Worm (Caenorhabditis elegans) whole organism, late embryonic: Measurements from ENCODE around the gene R05F9.11.

Source experiments
- C38D4.7 ChIP-seq: fragments of 200-800 bp; sonication (Bioruptor generic); optimal IDR thresholded peaks from 2 replicates; lab custom pipeline; 2018; ENCODE audit warnings: mild to moderate bottlenecking, missing genetic modification characterization, moderate library complexity, missing compliant biosample characterization
- F13H6.1 ChIP-seq: sonication (generic microtip); optimal IDR thresholded peaks from 2 replicates; lab custom pipeline; 2016; ENCODE audit warnings: missing genetic modification characterization, missing compliant biosample characterization
- K02D7.2 ChIP-seq: sonication (generic microtip); optimal IDR thresholded peaks from 2 replicates; lab custom pipeline; 2017; ENCODE audit warnings: mild to moderate bottlenecking, missing genetic modification characterization, missing compliant biosample characterization
- ama-1 ChIP-seq: fragments of 150-350 bp; optimal IDR thresholded peaks from 2 replicates; lab custom pipeline; 2014
- ceh-18 ChIP-seq: sonication (generic microtip); optimal IDR thresholded peaks from 2 replicates; lab custom pipeline; 2016; ENCODE audit warnings: missing genetic modification characterization, missing compliant biosample characterization
- ceh-2 ChIP-seq: sonication (generic microtip); optimal IDR thresholded peaks from 2 replicates; lab custom pipeline; 2016; ENCODE audit warnings: missing genotype, missing genetic modification characterization, missing compliant biosample characterization
- ceh-22 ChIP-seq: sonication (generic microtip); optimal IDR thresholded peaks from 2 replicates; lab custom pipeline; 2017; ENCODE audit warnings: missing biosample characterization, missing genetic modification characterization
- ceh-30 ChIP-seq: fragments of 150-350 bp; optimal IDR thresholded peaks from 2 replicates; lab custom pipeline; 2014; ENCODE audit warnings: missing biosample characterization, missing genetic modification characterization
- ceh-31 ChIP-seq: sonication (generic microtip); optimal IDR thresholded peaks from 2 replicates; lab custom pipeline; 2016; ENCODE audit warnings: missing genetic modification characterization, missing compliant biosample characterization
- ceh-34 ChIP-seq: sonication (generic microtip); optimal IDR thresholded peaks from 2 replicates; lab custom pipeline; 2016; ENCODE audit warnings: mild to moderate bottlenecking, missing genetic modification characterization, missing compliant biosample characterization
- ceh-48 ChIP-seq: sonication (generic microtip); optimal IDR thresholded peaks from 2 replicates; lab custom pipeline; 2016; ENCODE audit warnings: missing genetic modification characterization, inconsistent platforms, missing compliant biosample characterization
- ceh-9 ChIP-seq: sonication (generic microtip); optimal IDR thresholded peaks from 2 replicates; lab custom pipeline; 2016; ENCODE audit warnings: mild to moderate bottlenecking, missing genetic modification characterization, inconsistent platforms, missing compliant biosample characterization
- dmd-4 ChIP-seq: sonication (generic microtip); optimal IDR thresholded peaks from 2 replicates; lab custom pipeline; 2016; ENCODE audit warnings: borderline replicate concordance, missing genetic modification characterization, missing compliant biosample characterization
- elt-2 ChIP-seq: sonication (generic microtip); optimal IDR thresholded peaks from 2 replicates; lab custom pipeline; 2016; ENCODE audit warnings: missing genetic modification reagents, missing genetic modification characterization, missing compliant biosample characterization
- ets-4 ChIP-seq: sonication (generic microtip); optimal IDR thresholded peaks from 2 replicates; lab custom pipeline; 2016; ENCODE audit warnings: missing genetic modification characterization, missing compliant biosample characterization
- gmeb-2 ChIP-seq: sonication (generic microtip); optimal IDR thresholded peaks from 2 replicates; lab custom pipeline; 2016; ENCODE audit warnings: missing genetic modification characterization, inconsistent platforms, missing compliant biosample characterization
- hlh-13 ChIP-seq: fragments of 200-800 bp; sonication (Bioruptor generic); optimal IDR thresholded peaks from 2 replicates; lab custom pipeline; 2018; ENCODE audit warnings: mild to moderate bottlenecking, missing genetic modification characterization, missing compliant biosample characterization
- hlh-15 ChIP-seq: sonication (generic microtip); optimal IDR thresholded peaks from 2 replicates; lab custom pipeline; 2016; ENCODE audit warnings: missing genetic modification characterization, missing compliant biosample characterization
- hlh-8 ChIP-seq: sonication (generic microtip); optimal IDR thresholded peaks from 2 replicates; lab custom pipeline; 2016; ENCODE audit warnings: missing genotype, missing genetic modification characterization, missing compliant biosample characterization
- lim-6 ChIP-seq: sonication (generic microtip); optimal IDR thresholded peaks from 2 replicates; lab custom pipeline; 2016; ENCODE audit warnings: missing genetic modification characterization, missing compliant biosample characterization
- lin-11 ChIP-seq: fragments of 200-800 bp; sonication (Bioruptor generic); optimal IDR thresholded peaks from 2 replicates; lab custom pipeline; 2018; ENCODE audit warnings: mild to moderate bottlenecking, missing genetic modification characterization, missing compliant biosample characterization
- mec-3 ChIP-seq: sonication (generic microtip); optimal IDR thresholded peaks from 2 replicates; lab custom pipeline; 2016; ENCODE audit warnings: borderline replicate concordance, missing genetic modification characterization, missing compliant biosample characterization
- nhr-11 ChIP-seq: fragments of 150-350 bp; optimal IDR thresholded peaks from 2 replicates; lab custom pipeline; 2014; ENCODE audit warnings: missing biosample characterization, missing genetic modification characterization
- nhr-232 ChIP-seq: sonication (generic microtip); optimal IDR thresholded peaks from 2 replicates; lab custom pipeline; 2016; ENCODE audit warnings: missing genetic modification characterization, missing compliant biosample characterization
- pag-3 ChIP-seq: sonication (generic microtip); optimal IDR thresholded peaks from 2 replicates; lab custom pipeline; 2016; ENCODE audit warnings: missing compliant biosample characterization, missing genetic modification characterization, borderline replicate concordance
- pat-9 ChIP-seq: fragments of 200-800 bp; sonication (Bioruptor generic); optimal IDR thresholded peaks from 2 replicates; lab custom pipeline; 2018; ENCODE audit warnings: mild to moderate bottlenecking, missing genetic modification characterization, moderate library complexity, missing compliant biosample characterization
- pax-1 ChIP-seq: fragments of 150-350 bp; optimal IDR thresholded peaks from 2 replicates; lab custom pipeline; 2014; ENCODE audit warnings: missing biosample characterization, missing genetic modification characterization
- pha-2 ChIP-seq: sonication (generic microtip); optimal IDR thresholded peaks from 2 replicates; lab custom pipeline; 2017; ENCODE audit warnings: mild to moderate bottlenecking, missing genetic modification characterization, missing compliant biosample characterization
- pha-4 ChIP-seq: fragments of 150-350 bp; optimal IDR thresholded peaks from 2 replicates; lab custom pipeline; 2018; ENCODE audit warnings: missing biosample characterization, missing genetic modification reagents, missing genetic modification characterization
- pros-1 ChIP-seq: fragments of 150-350 bp; optimal IDR thresholded peaks from 2 replicates; lab custom pipeline; 2014; ENCODE audit warnings: missing biosample characterization, missing genetic modification reagents, missing genetic modification characterization
- ref-2 ChIP-seq: sonication (generic microtip); optimal IDR thresholded peaks from 2 replicates; lab custom pipeline; 2016; ENCODE audit warnings: missing genetic modification characterization, missing compliant biosample characterization
- rnt-1 ChIP-seq: sonication (generic microtip); optimal IDR thresholded peaks from 2 replicates; lab custom pipeline; 2016; ENCODE audit warnings: missing genetic modification characterization, missing compliant biosample characterization
- sdc-2 ChIP-seq: sonication (generic microtip); optimal IDR thresholded peaks from 2 replicates; lab custom pipeline; 2016; ENCODE audit warnings: missing genotype, missing genetic modification characterization, missing compliant biosample characterization
- sox-2 ChIP-seq: fragments of 200-800 bp; sonication (Bioruptor generic); IDR thresholded peaks from 2 replicates; pipeline ENCODE4 v1.3.6; 2022; ENCODE audit warnings: missing genetic modification reagents, missing genetic modification characterization, missing compliant biosample characterization
- sox-4 ChIP-seq: sonication (generic microtip); optimal IDR thresholded peaks from 2 replicates; lab custom pipeline; 2017; ENCODE audit warnings: mild to moderate bottlenecking, missing genetic modification characterization, inconsistent platforms, missing compliant biosample characterization
- syd-9 ChIP-seq: sonication (generic microtip); optimal IDR thresholded peaks from 2 replicates; lab custom pipeline; 2016; ENCODE audit warnings: mild to moderate bottlenecking, missing genetic modification characterization, moderate library complexity, missing compliant biosample characterization
- tbx-7 ChIP-seq: sonication (generic microtip); optimal IDR thresholded peaks from 2 replicates; lab custom pipeline; 2016; ENCODE audit warnings: missing genotype, missing genetic modification characterization, missing compliant biosample characterization
- ttx-3 ChIP-seq: sonication (generic microtip); optimal IDR thresholded peaks from 2 replicates; lab custom pipeline; 2016; ENCODE audit warnings: missing genetic modification reagents, missing genetic modification characterization, missing compliant biosample characterization
- unc-3 ChIP-seq, 2 experiments: fragments of 200-800 bp in 1 of 2; sonication (Bioruptor generic) in 1 of 2; sonication (generic microtip) in 1 of 2; conservative IDR thresholded peaks in 1 of 2; optimal IDR thresholded peaks in 1 of 2; 2 replicates each; pipeline versions ENCODE4 v1.3.6 to Lab custom; 2016 to 2022; ENCODE audit warnings: missing compliant biosample characterization in 2 of 2, missing genetic modification characterization in 2 of 2, missing genetic modification reagents in 1 of 2
- unc-42 ChIP-seq: sonication (generic microtip); optimal IDR thresholded peaks from 2 replicates; lab custom pipeline; 2016; ENCODE audit warnings: missing genotype, missing genetic modification characterization, missing compliant biosample characterization
- unc-55 ChIP-seq: sonication (generic microtip); optimal IDR thresholded peaks from 2 replicates; lab custom pipeline; 2017; ENCODE audit warnings: missing biosample characterization, missing genetic modification reagents, missing genetic modification characterization
- zip-5 ChIP-seq: sonication (generic microtip); optimal IDR thresholded peaks from 2 replicates; lab custom pipeline; 2016; ENCODE audit warnings: missing genetic modification characterization, missing compliant biosample characterization
- ztf-16 ChIP-seq: sonication (generic microtip); optimal IDR thresholded peaks from 2 replicates; lab custom pipeline; 2017; ENCODE audit warnings: missing genetic modification characterization, missing compliant biosample characterization

Gene R05F9.11

DNA sequence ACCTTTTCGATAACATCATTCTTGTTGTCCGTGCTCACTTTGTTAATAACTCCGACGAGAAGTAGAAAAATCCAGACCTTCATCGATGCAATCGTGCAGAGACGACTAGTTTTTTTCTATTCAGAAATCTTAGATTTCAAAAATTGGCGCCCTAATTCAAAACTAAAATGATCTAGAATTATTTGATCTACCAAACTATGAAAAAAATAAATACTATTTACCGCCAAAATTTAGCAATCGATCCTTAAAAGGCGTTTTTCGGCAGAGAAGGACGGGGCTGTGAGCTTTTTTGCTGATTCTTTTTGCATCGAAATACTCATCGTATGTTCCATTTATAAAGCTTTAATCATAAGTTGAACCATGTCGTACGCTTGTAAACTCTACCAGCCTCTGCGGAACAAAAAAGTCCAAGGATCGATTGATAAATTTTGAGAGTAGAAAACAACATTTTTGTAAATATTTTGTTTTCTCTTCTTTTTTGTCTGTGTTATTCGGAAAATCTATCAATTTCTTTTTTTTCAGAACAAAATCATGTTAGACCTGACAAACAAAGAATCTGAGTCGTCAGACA lies 35.4 kb upstream of the R05F9.11 start, which contains the start of the genes try-1 and zyg-12:
Gene try-1, minus strand, starts transcription at position 148 of the 571 bp plus-strand sequence.
Gene zyg-12, plus strand, starts transcription at position 521 of the 571 bp plus-strand sequence.
- TF ChIP-seq zip-5 (tag; lab: Kevin White, UChicago): no peak
- TF ChIP-seq nhr-232 (tag; lab: Kevin White, UChicago): no peak
- TF ChIP-seq gmeb-2 (tag; lab: Kevin White, UChicago): no peak
- TF ChIP-seq ceh-18 (tag; lab: Kevin White, UChicago): no peak
- TF ChIP-seq pat-9: no peak
- TF ChIP-seq ceh-22 (tag; lab: Kevin White, UChicago): no peak
- no peak for TF ChIP-seq sdc-2 (tag; lab: Kevin White, UChicago)
- no peak for TF ChIP-seq ztf-16 (tag; lab: Kevin White, UChicago)
- TF ChIP-seq ceh-48: no peak
- TF ChIP-seq F13H6.1 (tag; lab: Kevin White, UChicago): no peak
- no peak for TF ChIP-seq hlh-15 (tag; lab: Kevin White, UChicago)
- no peak for TF ChIP-seq sox-2 (GFP tag; lab: Robert Waterston, UW)
- no peak for TF ChIP-seq sox-4 (tag; lab: Kevin White, UChicago)

DNA sequence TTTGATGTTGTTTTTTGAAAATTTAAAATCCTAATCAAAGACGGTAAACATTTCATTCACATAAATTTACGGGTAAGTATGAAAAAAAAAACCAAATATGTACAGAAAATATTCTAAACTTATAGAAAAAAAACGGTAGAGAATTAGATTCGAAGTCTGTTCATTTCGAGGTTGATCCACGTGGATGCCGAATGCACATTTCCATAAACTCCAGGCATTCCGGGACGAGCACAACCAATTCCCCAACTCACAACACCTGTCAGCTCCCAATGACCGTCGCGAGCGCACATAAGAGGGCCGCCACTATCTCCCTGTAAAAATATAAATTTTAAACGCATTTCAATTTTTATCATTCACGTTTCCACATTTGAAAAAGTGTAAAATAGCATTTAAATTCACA lies 34.1 kb upstream of the R05F9.11 start:
- TF ChIP-seq ref-2 (tag; lab: Kevin White, UChicago) (no peak), lin-11 (tag; lab: Kevin White, UChicago) (no peak), pax-1 (tag; lab: Kevin White, UChicago) (no peak), unc-55 (no peak), hlh-15 (tag; lab: Kevin White, UChicago) (no peak), ceh-2 (tag; lab: Kevin White, UChicago) (no peak), ceh-31 (tag; lab: Kevin White, UChicago) (no peak), ceh-48 (no peak), pha-2 (tag; lab: Kevin White, UChicago) (no peak), lim-6 (tag; lab: Kevin White, UChicago) (no peak), mec-3 (tag; lab: Kevin White, UChicago) (no peak), ceh-18 (tag; lab: Kevin White, UChicago) (no peak), gmeb-2 (tag; lab: Kevin White, UChicago) (no peak), ttx-3 (tag; lab: Kevin White, UChicago) (no peak), hlh-13 (GFP tag; lab: Kevin White, UChicago) (no peak), K02D7.2 (no peak), tbx-7 (tag; lab: Kevin White, UChicago) (no peak)
- TF ChIP-seq, all 69 proteins: peak for 0

DNA sequence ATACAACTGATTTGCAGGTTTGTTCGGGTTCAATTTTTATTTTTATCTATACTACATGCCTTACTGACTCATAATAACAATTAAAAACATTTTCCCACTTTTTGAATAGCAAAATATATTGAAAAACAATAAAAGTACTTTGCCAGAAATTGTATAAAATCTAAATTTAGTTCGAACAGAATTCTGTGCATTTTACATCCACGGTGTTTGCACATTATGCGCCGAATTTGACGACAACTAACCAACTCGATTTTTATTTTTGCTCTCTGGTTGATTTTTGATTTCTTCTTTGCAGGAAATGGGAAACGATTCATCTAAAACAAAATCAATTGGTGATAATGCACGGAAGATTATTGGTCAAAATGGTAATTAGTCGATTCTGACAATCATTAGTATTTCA lies 32.8 kb upstream of the R05F9.11 start:
- TF ChIP-seq ets-4 (no peak), pag-3 (tag; lab: Kevin White, UChicago) (no peak), unc-3 (GFP tag; conservative IDR thresholded peaks at IDR 0.05; lab: Robert Waterston, UW) (no peak), unc-3 (tag; optimal IDR thresholded peaks at IDR 0.05; lab: Kevin White, UChicago) (no peak), hlh-8 (no peak), ceh-18 (tag; lab: Kevin White, UChicago) (no peak)

DNA sequence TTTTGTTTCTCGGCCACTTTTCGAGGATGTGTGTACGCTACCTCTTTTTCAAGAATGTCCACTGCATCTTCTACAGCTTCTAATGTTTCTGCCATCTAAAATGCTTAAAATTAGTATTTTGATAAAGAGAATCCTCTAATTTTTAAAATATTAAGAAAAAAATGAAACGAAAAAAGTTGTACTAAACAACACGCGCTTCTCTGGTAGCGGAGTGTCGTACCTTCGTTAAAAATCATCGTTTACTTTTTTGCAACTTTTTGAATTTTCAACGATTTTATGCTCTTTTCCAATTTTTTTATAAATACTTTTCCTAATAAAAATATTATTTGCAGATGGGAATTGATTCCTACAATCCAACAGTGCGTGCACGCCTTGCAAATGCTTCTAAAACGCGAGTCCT lies 31.7 kb upstream of the R05F9.11 start, which contains the start of the genes gldi-11 and ZK546.2:
Gene gldi-11, minus strand, starts transcription at position 95 of the 400 bp plus-strand sequence.
Gene ZK546.2, plus strand, starts transcription at position 333 of the 400 bp plus-strand sequence.
- no peak for TF ChIP-seq ttx-3 (tag; lab: Kevin White, UChicago)
- TF ChIP-seq, all 69 proteins: peak for 0

DNA sequence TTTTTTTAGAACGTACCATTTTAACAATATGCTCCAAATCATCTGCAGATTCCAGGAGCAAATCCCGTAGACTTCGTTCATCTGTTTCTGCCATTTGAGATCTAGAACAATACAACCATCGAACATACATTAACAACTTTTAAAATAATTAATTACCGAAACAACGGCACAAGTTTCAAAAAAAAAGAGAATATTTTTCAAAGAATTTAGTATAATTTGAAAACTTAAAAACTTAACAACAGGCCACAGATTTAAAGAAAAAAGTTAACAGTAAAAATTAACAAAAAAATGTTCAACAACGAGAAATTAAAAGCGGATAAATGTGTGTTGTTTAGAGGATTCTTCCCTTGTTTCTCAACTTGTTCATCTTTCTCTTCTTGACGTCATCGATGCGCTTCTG lies 29.8 kb upstream of the R05F9.11 start, which contains the start of gene mdt-4:
Gene mdt-4, minus strand, starts transcription at position 101 of the 400 bp plus-strand sequence.
- no peak for TF ChIP-seq ama-1 (lab: Kevin White, UChicago)
- TF ChIP-seq elt-2 (tag; lab: Kevin White, UChicago): no peak
- TF ChIP-seq sdc-2 (tag; lab: Kevin White, UChicago): no peak
- TF ChIP-seq pha-4: no peak
- no peak for TF ChIP-seq nhr-11
- no peak for TF ChIP-seq syd-9 (tag; lab: Kevin White, UChicago)
- TF ChIP-seq pros-1 (tag; lab: Kevin White, UChicago): no peak
- TF ChIP-seq ceh-9 (tag; lab: Kevin White, UChicago): no peak
- TF ChIP-seq ceh-34 (tag; lab: Kevin White, UChicago): no peak
- TF ChIP-seq dmd-4 (tag; lab: Kevin White, UChicago): no peak
- TF ChIP-seq rnt-1: no peak
- TF ChIP-seq unc-42 (tag; lab: Kevin White, UChicago): no peak
- no peak for TF ChIP-seq ceh-30 (tag; lab: Kevin White, UChicago)
- TF ChIP-seq C38D4.7 (GFP tag; lab: Kevin White, UChicago): no peak
- TF ChIP-seq hlh-15 (tag; lab: Kevin White, UChicago): no peak
